Fruit fly (Drosophila melanogaster): Measurements from ENCODE around the gene CG42724.

- no peak for TF ChIP-seq CG3032 (tag; optimal IDR thresholded peaks at IDR 0.05)
- TF ChIP-seq dac (GFP tag; optimal IDR thresholded peaks at IDR 0.05), result no peak
- TF ChIP-seq salr (GFP tag; optimal IDR thresholded peaks at IDR 0.05), result no peak
- TF ChIP-seq dsx (GFP tag; optimal IDR thresholded peaks at IDR 0.05; ENCODE audit: poor library complexity, severe bottlenecking), result peak; percentile 59
- no peak for TF ChIP-seq CG3919 (GFP tag; optimal IDR thresholded peaks at IDR 0.05)
- TF ChIP-seq Eip78C (GFP tag), result peak; percentile 72
These were observed 38.5 kb upstream of the CG42724 start, which contains the start of gene gpp for dm6 chr3R:6406566-6407098.
